Worm (Caenorhabditis elegans) whole organism, L2 larva: ENCODE results near the gene DH11.2.

Experiments
- C34F6.9 ChIP-seq: fragments of 150-350 bp; optimal IDR thresholded peaks from 2 replicates; lab custom pipeline; 2014; ENCODE audit warnings: missing biosample characterization, missing genetic modification characterization
- F13H6.1 ChIP-seq: sonication (generic microtip); optimal IDR thresholded peaks from 2 replicates; lab custom pipeline; 2016; ENCODE audit warnings: missing genetic modification characterization, missing compliant biosample characterization
- Y55F3AM.14 ChIP-seq: fragments of 200-800 bp; sonication (Bioruptor generic); optimal IDR thresholded peaks from 2 replicates; lab custom pipeline; 2018; ENCODE audit warnings: mild to moderate bottlenecking, missing genetic modification characterization, missing compliant biosample characterization
- alr-1 ChIP-seq: fragments of 150-350 bp; optimal IDR thresholded peaks from 2 replicates; lab custom pipeline; 2014; ENCODE audit warnings: missing biosample characterization, missing genetic modification characterization
- aly-2 ChIP-seq: fragments of 150-350 bp; optimal IDR thresholded peaks from 2 replicates; lab custom pipeline; 2014; ENCODE audit warnings: missing biosample characterization, missing genetic modification characterization
- ama-1 ChIP-seq: fragments of 150-350 bp; optimal IDR thresholded peaks from 2 replicates; lab custom pipeline; 2018; ENCODE audit warnings: inconsistent platforms
- ceh-16 ChIP-seq: fragments of 150-350 bp; optimal IDR thresholded peaks from 2 replicates; lab custom pipeline; 2014; ENCODE audit warnings: missing biosample characterization, missing genetic modification characterization
- ceh-82 ChIP-seq: fragments of 150-350 bp; optimal IDR thresholded peaks from 2 replicates; lab custom pipeline; 2014; ENCODE audit warnings: missing biosample characterization, missing genetic modification characterization
- crh-2 ChIP-seq: sonication (generic microtip); optimal IDR thresholded peaks from 2 replicates; lab custom pipeline; 2017; ENCODE audit warnings: missing biosample characterization, missing genetic modification characterization
- egl-27 ChIP-seq: sonication (generic microtip); optimal IDR thresholded peaks from 3 replicates; lab custom pipeline; 2017; ENCODE audit warnings: missing biosample characterization, missing genetic modification reagents, missing genetic modification characterization
- elt-3 ChIP-seq: sonication (generic microtip); optimal IDR thresholded peaks from 2 replicates; lab custom pipeline; 2017; ENCODE audit warnings: missing biosample characterization, missing genetic modification characterization
- fos-1 ChIP-seq: fragments of 150-350 bp; optimal IDR thresholded peaks from 2 replicates; lab custom pipeline; 2014; ENCODE audit warnings: missing biosample characterization, missing genetic modification characterization
- gmeb-1 ChIP-seq: fragments of 150-350 bp; optimal IDR thresholded peaks from 2 replicates; lab custom pipeline; 2014; ENCODE audit warnings: missing biosample characterization, missing genetic modification characterization
- lin-11 ChIP-seq: fragments of 150-350 bp; sonication (generic microtip); optimal IDR thresholded peaks from 2 replicates; lab custom pipeline; 2014; ENCODE audit warnings: missing biosample characterization, missing genetic modification characterization, inconsistent platforms, mixed read lengths
- lin-13 ChIP-seq: fragments of 150-350 bp; optimal IDR thresholded peaks from 2 replicates; lab custom pipeline; 2014; ENCODE audit warnings: missing biosample characterization, missing genetic modification reagents, missing genetic modification characterization
- lin-39 ChIP-seq: fragments of 150-350 bp; optimal IDR thresholded peaks from 2 replicates; lab custom pipeline; 2014; ENCODE audit warnings: missing biosample characterization, missing genetic modification reagents, missing genetic modification characterization
- lsy-2 ChIP-seq, 2 experiments: fragments of 150-350 bp in 1 of 2; sonication (generic microtip) in 1 of 2; optimal IDR thresholded peaks; 2 replicates each; lab custom pipeline; 2014 to 2017; ENCODE audit warnings: missing biosample characterization in 2 of 2, missing genetic modification characterization in 2 of 2
- mab-5 ChIP-seq: fragments of 150-350 bp; optimal IDR thresholded peaks from 2 replicates; lab custom pipeline; 2014; ENCODE audit warnings: missing biosample characterization, missing genetic modification characterization
- mdl-1 ChIP-seq, 2 experiments: fragments of 150-350 bp in 1 of 2; sonication (generic microtip) in 1 of 2; optimal IDR thresholded peaks; 2 replicates each; lab custom pipeline; 2017; ENCODE audit warnings: missing biosample characterization in 2 of 2, missing genetic modification characterization in 2 of 2
- nhr-10 ChIP-seq: sonication (generic microtip); optimal IDR thresholded peaks from 2 replicates; lab custom pipeline; 2017; ENCODE audit warnings: missing biosample characterization, missing genetic modification characterization
- nhr-12 ChIP-seq: fragments of 150-350 bp; optimal IDR thresholded peaks from 2 replicates; lab custom pipeline; 2014; ENCODE audit warnings: missing biosample characterization, missing genetic modification characterization
- nhr-129 ChIP-seq: fragments of 150-350 bp; optimal IDR thresholded peaks from 2 replicates; lab custom pipeline; 2014; ENCODE audit warnings: missing biosample characterization, missing genetic modification characterization
- nhr-21 ChIP-seq: fragments of 150-350 bp; optimal IDR thresholded peaks from 2 replicates; lab custom pipeline; 2014; ENCODE audit warnings: missing biosample characterization, missing genetic modification characterization
- nhr-23 ChIP-seq: fragments of 150-350 bp; optimal IDR thresholded peaks from 2 replicates; lab custom pipeline; 2014; ENCODE audit warnings: missing biosample characterization, missing genetic modification reagents, missing genetic modification characterization
- nhr-237 ChIP-seq: fragments of 150-350 bp; optimal IDR thresholded peaks from 2 replicates; lab custom pipeline; 2014; ENCODE audit warnings: missing biosample characterization, missing genetic modification characterization
- nhr-6 ChIP-seq: fragments of 150-350 bp; optimal IDR thresholded peaks from 2 replicates; lab custom pipeline; 2014; ENCODE audit warnings: missing biosample characterization, missing genetic modification characterization
- nhr-77 ChIP-seq: fragments of 150-350 bp; optimal IDR thresholded peaks from 2 replicates; lab custom pipeline; 2014; ENCODE audit warnings: missing biosample characterization, missing genetic modification characterization
- peb-1 ChIP-seq: fragments of 150-350 bp; optimal IDR thresholded peaks from 2 replicates; lab custom pipeline; 2014; ENCODE audit warnings: missing biosample characterization, missing genetic modification characterization
- sem-4 ChIP-seq: fragments of 150-350 bp; optimal IDR thresholded peaks from 2 replicates; lab custom pipeline; 2014; ENCODE audit warnings: missing biosample characterization, missing genetic modification reagents, missing genetic modification characterization
- skn-1 ChIP-seq: sonication (generic microtip); optimal IDR thresholded peaks from 2 replicates; lab custom pipeline; 2017; ENCODE audit warnings: missing biosample characterization, missing genetic modification characterization
- sma-3 ChIP-seq: sonication (generic microtip); optimal IDR thresholded peaks from 2 replicates; lab custom pipeline; 2016; ENCODE audit warnings: missing genetic modification reagents, missing genetic modification characterization, missing compliant biosample characterization
- sma-9 ChIP-seq, 2 experiments: fragments of 150-350 bp in 1 of 2; sonication (generic microtip) in 1 of 2; optimal IDR thresholded peaks; 2 replicates each; lab custom pipeline; 2014 to 2016; ENCODE audit warnings: missing genetic modification characterization in 2 of 2, mild to moderate bottlenecking in 1 of 2, missing biosample characterization in 1 of 2, missing compliant biosample characterization in 1 of 2, missing genetic modification reagents in 1 of 2, moderate library complexity in 1 of 2
- unc-55 ChIP-seq: fragments of 150-350 bp; sonication (generic microtip); optimal IDR thresholded peaks from 3 replicates; lab custom pipeline; 2014; ENCODE audit warnings: missing biosample characterization, missing genetic modification reagents, missing genetic modification characterization
- unc-62 ChIP-seq: fragments of 150-350 bp; optimal IDR thresholded peaks from 2 replicates; lab custom pipeline; 2014; ENCODE audit warnings: missing biosample characterization, missing genetic modification reagents, missing genetic modification characterization
- zag-1 ChIP-seq: fragments of 150-350 bp; optimal IDR thresholded peaks from 2 replicates; lab custom pipeline; 2014; ENCODE audit warnings: missing biosample characterization, missing genetic modification characterization
- ztf-1 ChIP-seq: fragments of 200-800 bp; sonication (Bioruptor generic); conservative IDR thresholded peaks from 2 replicates; pipeline ENCODE4 v1.3.6; 2022; ENCODE audit warnings: missing genetic modification characterization, missing compliant biosample characterization
- ztf-11 ChIP-seq: sonication (generic microtip); optimal IDR thresholded peaks from 2 replicates; lab custom pipeline; 2017; ENCODE audit warnings: missing biosample characterization, missing genetic modification characterization
- ztf-4 ChIP-seq: fragments of 150-350 bp; optimal IDR thresholded peaks from 2 replicates; lab custom pipeline; 2014; ENCODE audit warnings: missing biosample characterization, missing genetic modification characterization

DH11.2 gene

DNA sequence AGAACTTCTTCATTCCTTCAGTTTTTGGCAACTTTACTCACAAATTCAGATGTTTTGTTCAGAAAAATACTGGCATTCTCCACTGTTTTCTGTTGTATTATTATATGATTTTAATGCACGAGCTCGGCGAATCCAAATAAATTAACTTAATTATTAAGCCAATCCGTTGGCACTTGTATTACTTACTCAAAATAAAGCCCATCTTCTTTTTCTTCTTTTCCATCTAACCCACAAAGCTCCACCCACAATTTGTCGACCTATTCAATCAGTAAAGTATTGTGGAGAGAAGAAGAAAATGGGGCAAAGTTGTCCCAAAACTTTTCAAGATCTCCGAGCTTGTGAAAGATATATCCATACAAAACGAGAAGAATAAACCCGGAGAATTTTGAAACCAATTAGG is 21.3 kb upstream of the DH11.2 start:
- no peak for TF ChIP-seq mab-5 (tag; lab: Kevin White, UChicago)
- TF ChIP-seq elt-3, result no peak
- no peak for TF ChIP-seq sma-3 (GFP tag; lab: Kevin White, UChicago)

DNA sequence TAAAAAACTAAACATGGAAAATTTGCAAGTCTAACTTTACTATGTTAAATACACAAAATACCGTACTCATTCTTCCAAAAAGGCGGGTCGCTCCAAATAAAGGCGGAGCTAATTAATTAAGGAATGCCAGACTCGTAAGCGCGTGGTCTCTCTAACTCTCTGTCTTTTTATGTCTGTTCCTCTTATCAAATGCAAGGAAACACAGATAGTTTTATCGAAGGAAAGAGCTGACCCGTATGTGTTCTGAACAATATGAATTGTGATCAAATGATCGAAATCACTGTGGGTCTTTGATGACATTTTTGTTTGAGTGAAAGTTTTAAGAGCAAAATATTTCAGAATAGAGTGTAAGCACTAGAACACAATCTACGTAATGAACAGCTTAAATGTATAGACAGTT is 11.2 kb upstream of the DH11.2 start:
- peak; percentile 61 for TF ChIP-seq sma-9 (GFP tag; optimal IDR thresholded peaks at IDR 0.05; lab: Kevin White, UChicago)
- no peak for TF ChIP-seq sma-9 (tag; optimal IDR thresholded peaks at IDR 0.05; lab: Kevin White, UChicago)
- TF ChIP-seq fos-1 (tag; lab: Kevin White, UChicago), result peak; percentile 64
- TF ChIP-seq nhr-6 (tag; lab: Kevin White, UChicago), result no peak

DNA sequence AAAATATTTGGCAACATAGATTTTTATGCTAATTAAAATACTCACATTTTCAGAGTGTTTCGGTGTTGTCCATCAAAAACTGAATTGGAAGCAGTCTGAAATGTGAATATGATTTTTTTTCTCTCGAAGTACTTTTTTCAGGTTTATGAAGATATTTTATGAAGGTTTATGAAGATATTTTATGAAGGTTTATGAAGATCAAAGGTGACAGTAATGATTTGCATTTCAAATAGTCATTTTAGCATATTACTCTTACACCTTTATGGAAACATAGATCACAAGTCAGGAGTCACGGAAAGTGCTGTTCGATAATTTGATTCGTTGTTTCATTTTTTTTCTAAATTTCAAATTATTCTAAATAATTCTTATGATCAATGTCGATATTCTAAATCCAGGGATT is 8.5 kb upstream of the DH11.2 start, which contains the start of gene pgp-11:
TSS of gene pgp-11 (minus strand) at position 101 of the 400 bp plus-strand sequence.
- no peak for TF ChIP-seq lin-39
- TF ChIP-seq nhr-12 (tag; lab: Kevin White, UChicago), result no peak
- no peak for TF ChIP-seq gmeb-1 (tag; lab: Kevin White, UChicago)
- no peak for TF ChIP-seq mab-5 (tag; lab: Kevin White, UChicago)
- no peak for TF ChIP-seq nhr-6 (tag; lab: Kevin White, UChicago)
- no peak for TF ChIP-seq ztf-11 (tag; lab: Kevin White, UChicago)
- no peak for TF ChIP-seq elt-3
- TF ChIP-seq egl-27, result no peak
- no peak for TF ChIP-seq unc-55 (GFP tag; lab: Kevin White, UChicago)
- TF ChIP-seq zag-1 (tag; lab: Kevin White, UChicago), result no peak

DNA sequence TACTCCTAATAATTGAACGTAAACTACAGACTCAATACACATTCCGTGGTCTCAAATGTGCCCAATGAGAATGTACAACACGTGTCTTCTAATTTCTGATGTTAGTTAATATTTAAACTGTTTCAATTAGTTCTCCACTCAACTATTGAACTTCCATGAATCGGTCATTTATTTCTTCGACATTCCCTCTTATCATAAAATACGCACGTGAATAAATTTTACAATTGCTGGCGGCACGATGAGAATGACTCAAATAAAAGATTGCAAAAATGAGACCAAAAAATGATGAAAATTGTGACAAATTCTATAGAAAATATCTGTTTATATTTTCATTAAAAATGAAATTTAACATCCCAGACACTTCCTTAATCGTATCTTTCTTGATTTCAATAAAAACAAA is 7.9 kb upstream of the DH11.2 start:
- no peak for TF ChIP-seq nhr-12 (tag; lab: Kevin White, UChicago)
- TF ChIP-seq fos-1 (tag; lab: Kevin White, UChicago), result peak; percentile 57

DNA sequence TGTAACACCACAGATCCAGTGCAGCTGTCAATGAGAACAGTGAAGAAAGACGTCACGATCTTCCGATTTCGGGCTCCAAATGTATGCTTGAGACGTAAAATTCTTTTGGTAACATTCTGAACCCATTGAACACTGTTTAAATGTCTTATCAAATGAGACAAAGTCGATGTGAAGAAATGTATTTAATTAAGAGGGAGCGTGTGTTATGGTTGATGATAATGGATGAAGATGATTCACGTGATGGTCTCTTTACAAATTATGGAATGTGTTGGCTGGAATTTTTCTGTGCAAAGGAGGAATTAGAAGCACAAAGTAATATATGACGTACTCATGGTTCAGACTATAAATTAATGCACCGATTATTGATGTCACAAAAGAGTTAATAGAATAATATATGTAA is 5.7 kb upstream of the DH11.2 start:
- TF ChIP-seq skn-1 (tag; lab: Kevin White, UChicago) (no peak), sma-9 (GFP tag; optimal IDR thresholded peaks at IDR 0.05; lab: Kevin White, UChicago) (peak; percentile 54), sma-9 (tag; optimal IDR thresholded peaks at IDR 0.05; lab: Kevin White, UChicago) (no peak), fos-1 (tag; lab: Kevin White, UChicago) (peak; percentile 17)

DNA sequence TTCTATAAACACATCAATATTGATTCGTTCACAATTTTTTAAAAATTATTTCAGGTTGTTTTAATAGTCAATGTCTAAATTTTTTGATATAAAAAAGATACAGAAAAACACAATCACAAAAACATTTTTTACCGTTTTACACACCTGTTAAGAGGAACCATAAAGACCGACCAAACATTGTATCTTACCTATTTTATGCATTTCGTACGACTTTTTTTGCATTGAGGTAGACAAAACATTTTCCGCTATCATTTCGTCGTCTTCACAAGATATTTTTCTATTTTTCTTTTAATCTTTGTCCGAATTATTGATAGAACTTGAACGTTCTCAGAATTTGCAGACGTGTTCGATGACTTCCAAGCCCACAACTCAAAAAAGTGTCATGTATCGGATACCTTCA is 4.3 kb upstream of the DH11.2 start, which contains the start of gene glna-2:
TSS of gene glna-2 (plus strand) at position 301 of the 400 bp plus-strand sequence.
- TF ChIP-seq gmeb-1 (tag; lab: Kevin White, UChicago) (no peak), elt-3 (no peak), nhr-129 (tag; lab: Kevin White, UChicago) (no peak), ceh-82 (tag; lab: Kevin White, UChicago) (no peak)

DNA sequence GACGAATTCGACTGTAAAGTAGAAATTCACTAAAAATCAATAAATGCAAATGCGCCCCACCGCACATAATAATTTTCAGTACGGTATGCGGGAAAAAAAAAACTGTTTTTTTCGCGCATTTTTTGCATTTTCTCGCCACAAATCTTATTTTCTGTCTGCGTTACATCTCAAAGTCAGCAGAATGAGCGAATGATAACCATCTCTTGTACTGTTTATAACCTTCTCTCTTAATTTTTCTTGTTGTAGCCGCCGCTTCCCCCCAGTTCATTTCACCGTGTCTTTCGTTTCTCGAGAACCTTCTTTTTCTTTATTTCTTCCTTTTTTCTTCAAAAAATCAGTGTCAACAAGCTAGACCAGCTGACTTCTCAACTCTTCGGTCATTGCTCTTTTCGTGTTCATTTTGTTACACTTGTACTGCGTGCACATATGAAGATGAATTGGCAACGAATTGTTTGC is 2.9 kb downstream of the DH11.2 start:
- TF ChIP-seq nhr-77, result no peak
- TF ChIP-seq nhr-237 (tag; lab: Kevin White, UChicago), result no peak
- TF ChIP-seq Y55F3AM.14 (GFP tag; lab: Kevin White, UChicago), result no peak
- TF ChIP-seq gmeb-1 (tag; lab: Kevin White, UChicago), result peak; percentile 20
- TF ChIP-seq sma-9 (GFP tag; optimal IDR thresholded peaks at IDR 0.05; lab: Kevin White, UChicago), result peak; percentile 42
- no peak for TF ChIP-seq sma-9 (tag; optimal IDR thresholded peaks at IDR 0.05; lab: Kevin White, UChicago)
- TF ChIP-seq lsy-2 (tag; optimal IDR thresholded peaks at IDR 0.05; lab: Kevin White, UChicago), result peak in 1 of 2 experiments; percentile 26
- TF ChIP-seq lin-11, result no peak
- no peak for TF ChIP-seq skn-1 (tag; lab: Kevin White, UChicago)
- no peak for TF ChIP-seq ceh-82 (tag; lab: Kevin White, UChicago)
- no peak for TF ChIP-seq lin-13 (GFP tag; lab: Kevin White, UChicago)
- no peak for TF ChIP-seq nhr-6 (tag; lab: Kevin White, UChicago)
- no peak for TF ChIP-seq ztf-11 (tag; lab: Kevin White, UChicago)
- no peak for TF ChIP-seq unc-62 (GFP tag; lab: Kevin White, UChicago)
- no peak for TF ChIP-seq mdl-1 (tag; optimal IDR thresholded peaks at IDR 0.05; lab: Kevin White, UChicago)
- no peak for TF ChIP-seq nhr-10
- TF ChIP-seq F13H6.1 (tag; lab: Kevin White, UChicago), result peak; percentile 50
- TF ChIP-seq sma-3 (GFP tag; lab: Kevin White, UChicago), result no peak
- TF ChIP-seq crh-2, result peak; percentile 17
- no peak for TF ChIP-seq unc-55 (GFP tag; lab: Kevin White, UChicago)
- peak; percentile 66 for TF ChIP-seq ama-1
- no peak for TF ChIP-seq C34F6.9 (tag; lab: Kevin White, UChicago)
- TF ChIP-seq ztf-1 (GFP tag; lab: Robert Waterston, UW), result no peak
- TF ChIP-seq nhr-23 (tag; lab: Kevin White, UChicago), result no peak
- TF ChIP-seq lin-39, result no peak
- no peak for TF ChIP-seq aly-2 (tag; lab: Kevin White, UChicago)
- no peak for TF ChIP-seq sem-4 (tag; lab: Kevin White, UChicago)
- TF ChIP-seq alr-1, result no peak
- peak; percentile 77 for TF ChIP-seq nhr-129 (tag; lab: Kevin White, UChicago)
- TF ChIP-seq ceh-16 (tag; lab: Kevin White, UChicago), result no peak
- TF ChIP-seq peb-1 (tag; lab: Kevin White, UChicago), result no peak
- no peak for TF ChIP-seq ztf-4 (tag; lab: Kevin White, UChicago)
- TF ChIP-seq mab-5 (tag; lab: Kevin White, UChicago), result no peak
- no peak for TF ChIP-seq nhr-21 (tag; lab: Kevin White, UChicago)
- no peak for TF ChIP-seq egl-27
